Fruit fly (Drosophila melanogaster): ENCODE data around the gene CheB38a.

CheB38a gene

DNA sequence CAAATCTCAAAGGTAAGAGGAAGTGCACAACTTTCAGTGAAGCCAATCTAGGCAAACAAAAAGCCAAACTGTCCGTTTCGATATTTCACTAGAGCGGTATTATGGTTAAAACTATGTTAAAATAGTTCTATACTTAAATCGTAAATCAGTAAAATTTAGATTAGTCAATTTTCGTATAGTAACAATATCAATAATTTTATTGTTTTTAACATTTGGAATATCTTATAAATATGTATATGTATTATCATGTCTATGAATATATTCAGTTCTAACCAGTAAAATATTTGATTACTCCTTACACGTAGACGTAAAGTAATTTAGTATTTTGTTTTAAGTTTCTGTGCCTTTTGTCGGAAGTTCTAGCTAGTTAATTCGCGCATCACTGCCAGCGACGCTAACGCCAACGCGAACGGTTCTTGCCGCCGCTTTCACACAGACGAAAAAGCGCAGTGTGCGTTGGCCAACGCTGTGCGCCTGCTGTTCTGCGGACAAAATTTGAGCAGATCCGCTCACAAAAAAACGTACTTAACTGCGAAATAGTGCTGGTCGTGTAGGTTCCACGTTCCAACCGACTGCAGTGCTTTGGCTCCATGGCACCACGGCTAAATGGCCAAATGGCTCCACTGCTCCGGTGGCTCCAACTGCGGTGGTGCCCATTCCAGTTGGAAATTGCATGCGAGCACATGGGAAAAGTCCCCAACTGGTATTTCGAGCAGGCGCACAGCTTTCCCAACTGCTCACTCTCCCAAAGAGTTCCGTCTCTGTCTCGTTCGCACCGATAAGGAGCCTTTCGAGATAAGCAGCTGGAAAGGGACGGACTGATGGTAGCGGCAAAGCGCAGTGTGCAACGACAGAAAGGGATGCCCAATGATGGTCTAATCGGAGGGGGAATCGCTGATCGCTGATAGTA is 5.1 kb upstream of the CheB38a start (continued):
- no peak for TF ChIP-seq ro (GFP tag; IDR thresholded peaks at IDR 0.05)
- no peak for TF ChIP-seq CG9817 (tag; optimal IDR thresholded peaks at IDR 0.05)
- peak; percentile 82; the same call in 1 of the 2 replicates for TF ChIP-seq rib (GFP tag; IDR thresholded peaks at IDR 0.05)
- TF ChIP-seq Ets65A (GFP tag), result peak; percentile 48
- TF ChIP-seq cas (GFP tag; IDR thresholded peaks at IDR 0.05), result no peak
- peak; percentile 100 for TF ChIP-seq CG31224 (GFP tag; IDR thresholded peaks at IDR 0.05)
- peak; percentile 70 for TF ChIP-seq Drgx (GFP tag; IDR thresholded peaks at IDR 0.05)
- TF ChIP-seq CG2129 (GFP tag; IDR thresholded peaks at IDR 0.05; ENCODE audit: partially characterized antibody), result 0 out of 2 replicates have a peak, but pooled peaks have one; percentile 12
- TF ChIP-seq abd-A (tag; optimal IDR thresholded peaks at IDR 0.05), result peak; percentile 89
- TF ChIP-seq Myb (GFP tag; optimal IDR thresholded peaks at IDR 0.05), result no peak
- peak; percentile 55; the same call in 2 of the 3 replicates for TF ChIP-seq HLH4C (GFP tag; IDR thresholded peaks at IDR 0.05; ENCODE audit: partially characterized antibody)
- TF ChIP-seq zen2 (GFP tag; IDR thresholded peaks at IDR 0.05; ENCODE audit: partially characterized antibody), result peak; percentile 61; the same call in 2 of the 3 replicates
- peak; percentile 3 for TF ChIP-seq CG7745 (tag; optimal IDR thresholded peaks at IDR 0.05)
- TF ChIP-seq amos (GFP tag; IDR thresholded peaks at IDR 0.05; ENCODE audit: partially characterized antibody), result no peak
- TF ChIP-seq dmrt99B (tag; optimal IDR thresholded peaks at IDR 0.05), result peak; percentile 33
- TF ChIP-seq grau (tag; optimal IDR thresholded peaks at IDR 0.05), result peak; percentile 15
- no peak for TF ChIP-seq tll (GFP tag; optimal IDR thresholded peaks at IDR 0.05)
- peak; percentile 66 for TF ChIP-seq tna (GFP tag; IDR thresholded peaks at IDR 0.05; ENCODE audit: partially characterized antibody)
- no peak for TF ChIP-seq trh (GFP tag; optimal IDR thresholded peaks at IDR 0.05)
- TF ChIP-seq toy (GFP tag; IDR thresholded peaks at IDR 0.05), result no peak
- no peak for TF ChIP-seq Atf-2 (GFP tag; optimal IDR thresholded peaks at IDR 0.05)
- peak; percentile 16; the same call in 1 of the 2 replicates for TF ChIP-seq stc (GFP tag; IDR thresholded peaks at IDR 0.05)
- no peak for TF ChIP-seq zen (tag; optimal IDR thresholded peaks at IDR 0.05)
- TF ChIP-seq HLH54F (GFP tag; optimal IDR thresholded peaks at IDR 0.05), result no peak
- TF ChIP-seq Antp (GFP tag; optimal IDR thresholded peaks at IDR 0.05), result peak; percentile 12
- TF ChIP-seq Usf (GFP tag; optimal IDR thresholded peaks at IDR 0.05), result no peak
- no peak for TF ChIP-seq Hsf (GFP tag; optimal IDR thresholded peaks at IDR 0.05)
- no peak for TF ChIP-seq E2f2 (GFP tag; IDR thresholded peaks at IDR 0.05)
- no peak for TF ChIP-seq run (tag; optimal IDR thresholded peaks at IDR 0.05)
- TF ChIP-seq CG31365 (tag; optimal IDR thresholded peaks at IDR 0.05), result peak; percentile 45
- no peak for TF ChIP-seq Mrtf (GFP tag; IDR thresholded peaks at IDR 0.05)
- TF ChIP-seq vvl (GFP tag; IDR thresholded peaks at IDR 0.05), result no peak
- no peak for TF ChIP-seq en (GFP tag; optimal IDR thresholded peaks at IDR 0.05)
- TF ChIP-seq croc (GFP tag; conservative IDR thresholded peaks at IDR 0.05), result no peak
- TF ChIP-seq Elba2 (GFP tag; optimal IDR thresholded peaks at IDR 0.05), result no peak
- TF ChIP-seq CG6272 (GFP tag; IDR thresholded peaks at IDR 0.05), result no peak
- peak; percentile 25 for TF ChIP-seq stwl (tag; optimal IDR thresholded peaks at IDR 0.05)
- peak; percentile 33; the same call in 1 of the 2 replicates for TF ChIP-seq CG32532 (GFP tag; IDR thresholded peaks at IDR 0.05)
- no peak for TF ChIP-seq Hr39 (optimal IDR thresholded peaks at IDR 0.05)
- TF ChIP-seq pum (GFP tag; optimal IDR thresholded peaks at IDR 0.05), result no peak
- no peak for TF ChIP-seq CG10147 (GFP tag; optimal IDR thresholded peaks at IDR 0.05)
- TF ChIP-seq Trl (optimal IDR thresholded peaks at IDR 0.05), result no peak
- TF ChIP-seq Trl (GFP tag; optimal IDR thresholded peaks at IDR 0.05), result no peak
- TF ChIP-seq crol (GFP tag; IDR thresholded peaks at IDR 0.05), result 0 out of 2 replicates have a peak, but pooled peaks have one; percentile 52
- TF ChIP-seq CG13287 (GFP tag; IDR thresholded peaks at IDR 0.05; ENCODE audit: partially characterized antibody), result peak; percentile 55
- TF ChIP-seq Lpt (GFP tag; optimal IDR thresholded peaks at IDR 0.05), result no peak
- no peak for TF ChIP-seq H15 (GFP tag; IDR thresholded peaks at IDR 0.05)
- peak; percentile 29; the same call in 1 of the 3 replicates for TF ChIP-seq zfh1 (GFP tag; IDR thresholded peaks at IDR 0.05)
- TF ChIP-seq emc (GFP tag; optimal IDR thresholded peaks at IDR 0.05), result no peak
- peak; percentile 1 for TF ChIP-seq CG2120 (GFP tag; optimal IDR thresholded peaks at IDR 0.05)

Measured in whole organism, embryonic.